Fruit fly (Drosophila melanogaster) whole organism, embryonic: ENCODE measurements around the gene CG3342.

ENCODE experiments used
- CG10654 ChIP-seq: fragments of 200-800 bp; sonication (Bioruptor generic); optimal IDR thresholded peaks from 2 replicates; lab custom pipeline; 2016; ENCODE audit warnings: missing biosample characterization, missing genetic modification characterization
- CG11504 ChIP-seq: fragments of 200-800 bp; sonication (Bioruptor generic); optimal IDR thresholded peaks from 3 replicates; lab custom pipeline; 2019; ENCODE audit warnings: missing biosample characterization, mild to moderate bottlenecking, missing genetic modification characterization, moderate library complexity
- CG12219 ChIP-seq: fragments of 200-800 bp; sonication (Bioruptor generic); optimal IDR thresholded peaks from 3 replicates; lab custom pipeline; 2018; ENCODE audit warnings: missing biosample characterization, mild to moderate bottlenecking, missing genetic modification characterization
- CG14965 ChIP-seq: fragments of 200-800 bp; sonication (Bioruptor generic); optimal IDR thresholded peaks from 2 replicates; lab custom pipeline; 2016; ENCODE audit warnings: missing biosample characterization, missing genetic modification characterization, borderline replicate concordance
- CG15514 ChIP-seq: fragments of 200-800 bp; sonication (Bioruptor generic); optimal IDR thresholded peaks from 3 replicates; lab custom pipeline; 2017; ENCODE audit warnings: missing biosample characterization, missing genetic modification characterization, mild to moderate bottlenecking, moderate library complexity, missing genetic modification reagents
- CG1602 ChIP-seq: fragments of 200-800 bp; sonication (Bioruptor generic); optimal IDR thresholded peaks from 3 replicates; lab custom pipeline; 2016; ENCODE audit warnings: missing biosample characterization, missing genetic modification characterization
- CG16813 ChIP-seq: fragments of 200-800 bp; sonication (Bioruptor generic); IDR thresholded peaks from 3 replicates; pipeline ENCODE4 v1.3.6; 2022; ENCODE audit warnings: missing biosample characterization, missing genetic modification characterization; ENCODE audit not compliant: partially characterized antibody
- CG16863 ChIP-seq: fragments of 200-800 bp; sonication (Bioruptor generic); optimal IDR thresholded peaks from 3 replicates; lab custom pipeline; 2016; ENCODE audit warnings: missing biosample characterization, missing genetic modification characterization
- CG2202 ChIP-seq: fragments of 200-800 bp; sonication (Bioruptor generic); optimal IDR thresholded peaks from 2 replicates; lab custom pipeline; 2018; ENCODE audit warnings: missing biosample characterization, mild to moderate bottlenecking, missing genetic modification characterization
- CG2712 ChIP-seq: fragments of 200-800 bp; optimal IDR thresholded peaks from 3 replicates; lab custom pipeline; 2019; ENCODE audit warnings: missing biosample characterization, mild to moderate bottlenecking, missing genetic modification characterization, moderate library complexity
- CG31365 ChIP-seq: fragments of 200-800 bp; sonication (Bioruptor generic); optimal IDR thresholded peaks from 2 replicates; lab custom pipeline; 2018; ENCODE audit warnings: missing biosample characterization, mild to moderate bottlenecking, missing genetic modification characterization
- CG32767 ChIP-seq: fragments of 200-800 bp; sonication (Bioruptor generic); IDR thresholded peaks from 2 replicates; pipeline ENCODE4 v1.3.6; 2022; ENCODE audit warnings: missing biosample characterization, missing genetic modification characterization
- CG3726 ChIP-seq: fragments of 200-800 bp; sonication (Bioruptor generic); IDR thresholded peaks from 3 replicates; pipeline ENCODE4, ENCODE4 v1.3.6; 2022; ENCODE audit warnings: missing biosample characterization, missing genetic modification characterization
- CG3847 ChIP-seq: fragments of 200-800 bp; sonication (Bioruptor generic); IDR thresholded peaks from 2 replicates; pipeline ENCODE4 v1.3.6; 2022; ENCODE audit warnings: missing biosample characterization, missing genetic modification characterization
- CG3995 ChIP-seq: fragments of 200-800 bp; sonication (Bioruptor generic); optimal IDR thresholded peaks from 3 replicates; lab custom pipeline; 2016; ENCODE audit warnings: missing biosample characterization, missing genetic modification characterization
- CG4282 ChIP-seq: fragments of 200-800 bp; sonication (Bioruptor generic); optimal IDR thresholded peaks from 2 replicates; lab custom pipeline; 2016; ENCODE audit warnings: missing biosample characterization, missing genetic modification characterization
- CG6175 ChIP-seq: fragments of 200-800 bp; sonication (Bioruptor generic); IDR thresholded peaks from 3 replicates; pipeline ENCODE4 v1.3.6; 2022; ENCODE audit warnings: missing biosample characterization, missing genetic modification characterization
- CG7372 ChIP-seq: fragments of 200-800 bp; sonication (Bioruptor generic); IDR thresholded peaks from 2 replicates; pipeline ENCODE4 v1.3.6; 2022; ENCODE audit warnings: missing biosample characterization, missing genetic modification characterization
- CG7963 ChIP-seq: fragments of 200-800 bp; sonication (Bioruptor generic); IDR thresholded peaks from 3 replicates; pipeline ENCODE4 v1.3.6; 2022; ENCODE audit warnings: missing biosample characterization, missing genetic modification characterization; ENCODE audit not compliant: partially characterized antibody
- CG9215 ChIP-seq: fragments of 200-800 bp; sonication (Bioruptor generic); IDR thresholded peaks from 2 replicates; pipeline ENCODE4 v1.3.6; 2022; ENCODE audit warnings: missing biosample characterization, missing genetic modification characterization
- CG9437 ChIP-seq: fragments of 200-800 bp; sonication (Bioruptor generic); optimal IDR thresholded peaks from 2 replicates; lab custom pipeline; 2018; ENCODE audit warnings: missing biosample characterization, mild to moderate bottlenecking, missing genetic modification characterization
- CHES-1-like ChIP-seq: fragments of 200-800 bp; sonication (Bioruptor generic); optimal IDR thresholded peaks from 2 replicates; lab custom pipeline; 2016; ENCODE audit warnings: missing biosample characterization, missing genetic modification characterization
- Camta ChIP-seq: fragments of 200-800 bp; sonication (Bioruptor generic); optimal IDR thresholded peaks from 2 replicates; lab custom pipeline; 2016; ENCODE audit warnings: missing biosample characterization, missing genetic modification characterization
- Dip2 ChIP-seq: fragments of 200-800 bp; sonication (Bioruptor generic); IDR thresholded peaks from 2 replicates; pipeline ENCODE4 v1.3.6; 2022; ENCODE audit warnings: missing biosample characterization, missing genetic modification characterization
- Dll ChIP-seq: fragments of 200-800 bp; sonication (Bioruptor generic); IDR thresholded peaks from 4 replicates; pipeline ENCODE4 v1.3.6; 2022; ENCODE audit warnings: missing biosample characterization, missing genetic modification characterization; ENCODE audit not compliant: partially characterized antibody
- Elba2 ChIP-seq: fragments of 200-800 bp; sonication (Bioruptor generic); optimal IDR thresholded peaks from 3 replicates; lab custom pipeline; 2016; ENCODE audit warnings: missing biosample characterization, missing genetic modification characterization
- Fer2 ChIP-seq: fragments of 200-800 bp; sonication (Bioruptor generic); optimal IDR thresholded peaks from 2 replicates; lab custom pipeline; 2018; ENCODE audit warnings: missing biosample characterization, mild to moderate bottlenecking, missing genetic modification characterization, moderate library complexity
- Hmx ChIP-seq: fragments of 200-800 bp; sonication (Bioruptor generic); optimal IDR thresholded peaks from 2 replicates; lab custom pipeline; 2016; ENCODE audit warnings: missing biosample characterization, missing genetic modification characterization
- Hr39 ChIP-seq: fragments of >200 bp; optimal IDR thresholded peaks from 2 replicates; lab custom pipeline; 2017
- Mad ChIP-seq: fragments of 200-800 bp; sonication (Bioruptor generic); optimal IDR thresholded peaks from 2 replicates; lab custom pipeline; 2016; ENCODE audit warnings: missing biosample characterization, missing genetic modification characterization
- Med ChIP-seq: fragments of 200-800 bp; sonication (Bioruptor generic); peaks from one replicate; lab custom pipeline; 2016; ENCODE audit warnings: missing biosample characterization, missing genetic modification characterization, mild to moderate bottlenecking, inconsistent platforms, moderate library complexity
- Ravus ChIP-seq: fragments of 200-800 bp; sonication (Bioruptor generic); IDR thresholded peaks from 2 replicates; pipeline ENCODE4 v1.3.6; 2022; ENCODE audit warnings: missing biosample characterization, missing genetic modification characterization
- Side ChIP-seq: fragments of 200-800 bp; sonication (Bioruptor generic); optimal IDR thresholded peaks from 2 replicates; lab custom pipeline; 2016; ENCODE audit warnings: missing biosample characterization, missing genetic modification characterization
- TFAM ChIP-seq: fragments of 200-800 bp; sonication (Bioruptor generic); optimal IDR thresholded peaks from 2 replicates; lab custom pipeline; 2017; ENCODE audit warnings: missing biosample characterization, missing genetic modification characterization, inconsistent platforms
- al ChIP-seq: fragments of 200-800 bp; sonication (Bioruptor generic); IDR thresholded peaks from 2 replicates; pipeline ENCODE4 v1.3.6; 2022; ENCODE audit warnings: missing biosample characterization, missing genetic modification characterization
- ap ChIP-seq: fragments of 200-800 bp; sonication (Bioruptor generic); IDR thresholded peaks from 2 replicates; pipeline ENCODE4 v1.3.6; 2022; ENCODE audit warnings: missing biosample characterization, missing genetic modification characterization
- ase ChIP-seq: fragments of 200-800 bp; sonication (Bioruptor generic); IDR thresholded peaks from 3 replicates; pipeline ENCODE4 v1.3.6; 2022; ENCODE audit warnings: missing biosample characterization, missing genetic modification characterization
- bab2 ChIP-seq: fragments of 200-800 bp; sonication (Bioruptor generic); optimal IDR thresholded peaks from 2 replicates; lab custom pipeline; 2016; ENCODE audit warnings: missing biosample characterization, missing genetic modification characterization
- croc ChIP-seq: fragments of 200-800 bp; sonication (Bioruptor generic); conservative IDR thresholded peaks from 3 replicates; pipeline ENCODE4 v1.3.6; 2022; ENCODE audit warnings: missing biosample characterization, missing genetic modification characterization
- dati ChIP-seq: fragments of 200-800 bp; sonication (Bioruptor generic); IDR thresholded peaks from 2 replicates; pipeline ENCODE4 v1.3.6; 2022; ENCODE audit warnings: missing biosample characterization, missing genetic modification characterization
- eve ChIP-seq, 2 experiments: fragments of >200 bp; optimal IDR thresholded peaks; 2 replicates each; lab custom pipeline; 2017; ENCODE audit warnings: missing biosample characterization in 2 of 2, missing genetic modification characterization in 2 of 2
- jing ChIP-seq: fragments of 200-800 bp; sonication (Bioruptor generic); optimal IDR thresholded peaks from 2 replicates; lab custom pipeline; 2018; ENCODE audit warnings: missing biosample characterization, mild to moderate bottlenecking, missing genetic modification characterization
- kni ChIP-seq: fragments of 200-800 bp; sonication (Bioruptor generic); optimal IDR thresholded peaks from 3 replicates; lab custom pipeline; 2017; ENCODE audit warnings: mild to moderate bottlenecking, missing biosample characterization, missing genetic modification reagents, missing genetic modification characterization
- lilli ChIP-seq: fragments of 200-800 bp; sonication (Bioruptor generic); optimal IDR thresholded peaks from 3 replicates; lab custom pipeline; 2016; ENCODE audit warnings: missing biosample characterization, missing genetic modification characterization
- mirr ChIP-seq: fragments of 200-800 bp; sonication (Bioruptor generic); optimal IDR thresholded peaks from 3 replicates; lab custom pipeline; 2018; ENCODE audit warnings: missing biosample characterization, mild to moderate bottlenecking, missing genetic modification characterization
- otp ChIP-seq: fragments of 200-800 bp; sonication (Bioruptor generic); IDR thresholded peaks from 3 replicates; pipeline ENCODE4, ENCODE4 v1.3.6; 2022; ENCODE audit warnings: missing biosample characterization, missing genetic modification characterization
- pfk ChIP-seq: fragments of 200-800 bp; sonication (Bioruptor generic); optimal IDR thresholded peaks from 2 replicates; lab custom pipeline; 2018; ENCODE audit warnings: missing biosample characterization, mild to moderate bottlenecking, missing genetic modification characterization, moderate library complexity
- pros ChIP-seq: fragments of 200-800 bp; sonication (Bioruptor generic); optimal IDR thresholded peaks from 3 replicates; lab custom pipeline; 2019; ENCODE audit warnings: missing biosample characterization, mild to moderate bottlenecking, missing genetic modification characterization, moderate library complexity
- row ChIP-seq: fragments of 200-800 bp; sonication (Bioruptor generic); IDR thresholded peaks from 3 replicates; pipeline ENCODE4 v1.3.6; 2022; ENCODE audit warnings: missing biosample characterization, missing genetic modification characterization
- tna ChIP-seq: fragments of 200-800 bp; sonication (Bioruptor generic); IDR thresholded peaks from 2 replicates; pipeline ENCODE4 v1.3.6; 2022; ENCODE audit warnings: missing biosample characterization, missing genetic modification characterization; ENCODE audit not compliant: partially characterized antibody

CG3342 gene

dm6 chrX:6549428-6550117 is 21.9 kb upstream of the CG3342 start (continued):
- peak; percentile 81 for TF ChIP-seq CG3995 (GFP tag; lab: Kevin White, UChicago)
- TF ChIP-seq Elba2, result peak; percentile 67
- peak; percentile 100 for TF ChIP-seq Med
- TF ChIP-seq CG2712 (tag; lab: Kevin White, UChicago), result peak; percentile 96
- TF ChIP-seq ap (GFP tag; lab: Robert Waterston, UW), result peak; percentile 92
- TF ChIP-seq pfk (GFP tag; lab: Kevin White, UChicago), result peak; percentile 42
- TF ChIP-seq al, result peak; percentile 95
- peak; percentile 72 for TF ChIP-seq Hmx
- TF ChIP-seq CG6175 (GFP tag; lab: Robert Waterston, UW), result peak; percentile 94
- peak; percentile 95 for TF ChIP-seq row (GFP tag; lab: Robert Waterston, UW)
- peak; percentile 43 for TF ChIP-seq kni (GFP tag; lab: Kevin White, UChicago)
- peak; percentile 95 for TF ChIP-seq mirr (GFP tag; lab: Kevin White, UChicago)
- TF ChIP-seq otp, result peak; percentile 96
- TF ChIP-seq tna (GFP tag; lab: Robert Waterston, UW), result no peak
- TF ChIP-seq CG3847 (GFP tag; lab: Robert Waterston, UW), result peak; percentile 96
- no peak for TF ChIP-seq CG7963 (GFP tag; lab: Robert Waterston, UW)
- TF ChIP-seq bab2, result peak; percentile 96
- peak; percentile 94 for TF ChIP-seq CG16863 (GFP tag; lab: Kevin White, UChicago)
- peak; percentile 89 for TF ChIP-seq Ravus
- TF ChIP-seq lilli (GFP tag; lab: Kevin White, UChicago), result peak; percentile 96
- peak; percentile 85 for TF ChIP-seq CG4282 (GFP tag; lab: Kevin White, UChicago)
- TF ChIP-seq Camta, result peak; percentile 92
- TF ChIP-seq CG15514 (GFP tag; lab: Kevin White, UChicago), result peak; percentile 91
- peak; percentile 83 for TF ChIP-seq CG14965 (GFP tag; lab: Kevin White, UChicago)
- TF ChIP-seq CG3726, result peak; percentile 92
- TF ChIP-seq Fer2 (tag; lab: Kevin White, UChicago), result peak; percentile 94
- no peak for TF ChIP-seq Hr39
- TF ChIP-seq CG9215 (GFP tag; lab: Robert Waterston, UW), result peak; percentile 93
- no peak for TF ChIP-seq Dll (GFP tag; lab: Robert Waterston, UW)
- peak; percentile 96 for TF ChIP-seq CHES-1-like (GFP tag; lab: Kevin White, UChicago)
- TF ChIP-seq Dip2, result peak; percentile 68; the same call in 1 of the 2 replicates
- TF ChIP-seq Mad (GFP tag; lab: Kevin White, UChicago), result peak; percentile 92
- peak; percentile 96 for TF ChIP-seq CG12219
- TF ChIP-seq CG32767, result peak; percentile 91
- peak; percentile 82 for TF ChIP-seq jing (GFP tag; lab: Kevin White, UChicago)
- no peak for TF ChIP-seq pros
- TF ChIP-seq CG2202 (tag; lab: Kevin White, UChicago), result peak; percentile 82
- peak; percentile 88 for TF ChIP-seq CG1602 (GFP tag; lab: Kevin White, UChicago)
- TF ChIP-seq TFAM (GFP tag; lab: Kevin White, UChicago), result peak; percentile 74
- peak; percentile 96 for TF ChIP-seq CG10654 (GFP tag; lab: Kevin White, UChicago)
- TF ChIP-seq CG7372, result peak; percentile 96
- peak; percentile 69 for TF ChIP-seq CG9437 (GFP tag; lab: Kevin White, UChicago)
- TF ChIP-seq CG31365 (tag; lab: Kevin White, UChicago), result peak; percentile 85
- peak; percentile 95 for TF ChIP-seq ase (GFP tag; lab: Robert Waterston, UW)
- TF ChIP-seq CG16813 (GFP tag; lab: Robert Waterston, UW), result no peak
- TF ChIP-seq Side (GFP tag; lab: Kevin White, UChicago), result peak; percentile 96
- TF ChIP-seq croc (GFP tag; lab: Robert Waterston, UW), result peak; percentile 91
- TF ChIP-seq dati (GFP tag; lab: Robert Waterston, UW), result peak; percentile 93
- peak; percentile 92 for TF ChIP-seq CG11504
- peak in 1 of 2 experiments; percentile 95 for TF ChIP-seq eve (GFP tag; optimal IDR thresholded peaks at IDR 0.05; lab: Kevin White, UChicago)
